Fruit fly (Drosophila melanogaster): ENCODE results near the gene STUB1.

DNA sequence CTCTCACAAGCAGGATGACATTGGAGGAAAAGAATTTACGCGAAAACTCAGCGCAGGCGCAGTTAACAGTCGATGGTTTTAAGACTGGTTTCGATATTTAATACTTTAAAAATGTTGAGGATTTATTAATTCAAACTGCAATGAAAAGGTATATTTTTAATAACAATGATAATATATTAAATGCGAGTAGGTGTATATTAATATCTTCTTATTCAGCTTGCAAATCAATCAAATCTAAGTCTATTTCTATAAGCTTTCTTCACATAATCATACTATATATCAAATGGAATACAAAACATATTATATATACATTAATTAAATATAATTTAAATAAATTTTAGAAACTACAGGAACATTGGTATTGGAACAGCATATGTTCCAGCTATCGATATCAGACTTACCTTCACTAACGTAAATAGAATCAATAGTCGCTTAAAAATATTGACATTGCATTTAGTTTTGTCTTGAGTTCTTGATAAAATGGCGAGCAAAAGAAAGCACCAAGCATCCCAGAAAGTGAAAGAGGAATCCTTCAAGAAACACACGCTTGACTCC lies 1.7 kb upstream of the STUB1 start, which contains the start of the genes TBC1D16 and holn1:
- TF ChIP-seq CTCF (optimal IDR thresholded peaks at IDR 0.05) (no peak), CG8478 (optimal IDR thresholded peaks at IDR 0.05) (no peak)

Data from S2 (cell line).